Worm (Caenorhabditis elegans): ENCODE measurements around the gene Y38H8A.1.

ce11 chrIV:13512112-13512569 is 29.6 kb downstream of the Y38H8A.1 start, which contains the start of gene puf-3:
- TF ChIP-seq aly-2 (tag; optimal IDR thresholded peaks at IDR 0.05) (no peak), lsy-2 (tag; optimal IDR thresholded peaks at IDR 0.05) (no peak), ces-1 (GFP tag; optimal IDR thresholded peaks at IDR 0.05) (no peak)
